Worm (Caenorhabditis elegans) whole organism, L1 larva: ENCODE results near the gene F21C10.5.

ENCODE experiments used
- ceh-82 ChIP-seq, 3 experiments: fragments of 150-350 bp in 1 of 3; sonication (generic microtip) in 2 of 3; optimal IDR thresholded peaks; 2 replicates each; lab custom pipeline; 2014 to 2017; ENCODE audit warnings: missing biosample characterization in 3 of 3, missing genetic modification characterization in 3 of 3
- dpl-1 ChIP-seq, 3 experiments: fragments of 150-350 bp in 2 of 3; sonication (generic microtip) in 1 of 3; optimal IDR thresholded peaks; 2 replicates each; lab custom pipeline; 2014 to 2017; ENCODE audit warnings: missing biosample characterization in 3 of 3, missing genetic modification characterization in 3 of 3, missing genetic modification reagents in 3 of 3
- egl-13 ChIP-seq: sonication (generic microtip); optimal IDR thresholded peaks from 2 replicates; lab custom pipeline; 2016; ENCODE audit warnings: missing genotype, missing genetic modification reagents, missing genetic modification characterization, missing compliant biosample characterization
- elt-3 ChIP-seq, 6 experiments: fragments of 150-350 bp in 1 of 6; sonication (generic microtip); optimal IDR thresholded peaks; 2 replicates each; lab custom pipeline; 2017 to 2018; ENCODE audit warnings: missing biosample characterization in 6 of 6, missing genetic modification characterization in 6 of 6, inconsistent platforms in 1 of 6
- fkh-10 ChIP-seq: sonication (generic microtip); optimal IDR thresholded peaks from 2 replicates; lab custom pipeline; 2017; ENCODE audit warnings: missing biosample characterization, missing genetic modification reagents, missing genetic modification characterization
- lin-13 ChIP-seq: fragments of 150-350 bp; optimal IDR thresholded peaks from 2 replicates; lab custom pipeline; 2014; ENCODE audit warnings: missing biosample characterization, missing genetic modification reagents, missing genetic modification characterization
- mep-1 ChIP-seq: fragments of 150-350 bp; optimal IDR thresholded peaks from 2 replicates; lab custom pipeline; 2014; ENCODE audit warnings: missing biosample characterization, missing genetic modification characterization
- nhr-84 ChIP-seq: sonication (generic microtip); optimal IDR thresholded peaks from 2 replicates; lab custom pipeline; 2017; ENCODE audit warnings: missing biosample characterization, missing genetic modification characterization
- pag-3 ChIP-seq: sonication (generic microtip); optimal IDR thresholded peaks from 2 replicates; lab custom pipeline; 2017; ENCODE audit warnings: missing genetic modification characterization, mild to moderate bottlenecking, missing compliant biosample characterization, antibody characterized with exemption, borderline replicate concordance; ENCODE audit not compliant: insufficient read depth
- snpc-4 ChIP-seq: fragments of 150-350 bp; optimal IDR thresholded peaks from 2 replicates; lab custom pipeline; 2014; ENCODE audit warnings: missing biosample characterization, missing genetic modification characterization
- sptf-1 ChIP-seq: fragments of 150-350 bp; optimal IDR thresholded peaks from 2 replicates; lab custom pipeline; 2014; ENCODE audit warnings: missing biosample characterization, missing genetic modification characterization
- unc-130 ChIP-seq: fragments of 150-350 bp; optimal IDR thresholded peaks from 2 replicates; lab custom pipeline; 2017; ENCODE audit warnings: missing biosample characterization, missing genetic modification characterization, inconsistent platforms
- zag-1 ChIP-seq: fragments of 150-350 bp; optimal IDR thresholded peaks from 2 replicates; lab custom pipeline; 2014; ENCODE audit warnings: missing biosample characterization, missing genetic modification characterization

DNA sequence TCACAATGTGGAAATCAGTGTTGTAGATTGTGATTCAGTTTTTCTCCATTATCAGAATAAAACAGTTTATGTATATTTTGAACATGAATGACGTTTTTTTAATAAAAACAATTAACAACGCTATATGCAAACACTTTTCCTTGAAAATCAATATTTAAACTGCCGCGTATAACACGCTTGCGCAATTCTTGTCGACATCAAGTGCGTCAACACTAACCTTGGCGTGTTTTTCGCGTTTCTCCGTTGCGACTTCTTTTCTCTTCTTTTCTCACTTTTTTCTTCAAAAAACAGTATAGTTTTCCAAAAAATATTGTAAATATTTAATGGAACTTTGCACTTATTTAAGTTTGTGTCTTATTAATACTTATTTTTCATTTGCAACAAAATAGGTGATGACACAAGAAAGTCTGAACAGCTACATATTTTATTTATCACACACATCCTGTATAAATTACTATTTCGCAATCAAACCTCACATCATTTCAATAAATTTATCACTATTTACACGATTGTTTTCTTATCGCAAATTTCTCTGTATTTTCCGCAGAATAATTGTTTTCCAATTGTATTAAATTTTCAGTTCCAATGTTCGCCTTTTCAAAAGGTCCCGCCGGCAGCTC is 49.9 kb downstream of the F21C10.5 start, which contains the start of gene spas-1:
- TF ChIP-seq pag-3 (tag; lab: Kevin White, UChicago) (peak; percentile 19), unc-130 (peak; percentile 88), sptf-1 (tag; lab: Kevin White, UChicago) (no peak), mep-1 (tag; lab: Kevin White, UChicago) (peak; percentile 98), dpl-1 (GFP tag; optimal IDR thresholded peaks at IDR 0.05; lab: Kevin White, UChicago) (peak; percentile 98), nhr-84 (tag; lab: Kevin White, UChicago) (no peak), fkh-10 (GFP tag; lab: Kevin White, UChicago) (peak; percentile 37), zag-1 (tag; lab: Kevin White, UChicago) (no peak), snpc-4 (tag; lab: Kevin White, UChicago) (peak; percentile 91), ceh-82 (tag; optimal IDR thresholded peaks at IDR 0.05; lab: Kevin White, UChicago) (peak; percentile 76 to 91 (median 84)), elt-3 (tag; optimal IDR thresholded peaks at IDR 0.05; lab: Kevin White, UChicago) (peak in 3 of 6 experiments; percentile 47 to 87 (median 87)), lin-13 (peak; percentile 86), egl-13 (tag; lab: Kevin White, UChicago) (peak; percentile 79)
